ENCODE assay signal across 5 fruit fly cellular contexts in the genomic region with DNA sequence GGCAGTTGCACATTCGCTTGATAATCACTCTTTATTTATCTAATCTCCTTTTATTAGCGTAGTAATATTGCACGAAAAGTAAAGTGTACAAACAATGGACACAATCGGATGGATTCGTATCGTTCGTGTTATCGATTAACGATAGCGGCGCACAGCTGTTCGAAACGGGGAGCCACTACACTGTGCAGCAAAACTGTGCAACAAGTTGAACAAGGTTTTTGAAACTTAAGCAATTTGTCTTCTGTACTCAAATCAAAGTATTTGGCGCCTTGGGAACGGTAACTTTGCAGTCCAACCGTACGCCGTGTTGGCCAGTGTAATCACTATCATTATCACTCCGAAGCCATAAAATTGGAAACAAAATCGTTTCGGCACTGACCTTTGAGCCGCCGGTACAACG.
TF ChIP-seq lines count a peak whose summit lies in the region.

Gene Tsp3A (minus strand): TSS at position 88 of the 400 bp plus-strand sequence.
Gene Seipin (plus strand): TSS at position 149 of the 400 bp plus-strand sequence.

TF ChIP-seq in whole organism, adult, 20 proteins besides CTCF, POLR2A, EP300 and RAD21 (continued from another document):
- TF ChIP-seq CG12768 (GFP tag; optimal IDR thresholded peaks at IDR 0.05; lab: Kevin White, UChicago) = peak; percentile 97
- TF ChIP-seq bab1 (GFP tag; optimal IDR thresholded peaks at IDR 0.05; lab: Kevin White, UChicago) = peak; percentile 84
- TF ChIP-seq CG1620 (GFP tag; optimal IDR thresholded peaks at IDR 0.05; lab: Kevin White, UChicago) = peak; percentile 48

TF ChIP-seq in whole organism, embryonic, 481 proteins besides CTCF, POLR2A, EP300 and RAD21 (continued from another document and continues in another):
- TF ChIP-seq CG3726 (GFP tag; IDR thresholded peaks at IDR 0.05; lab: Robert Waterston, UW) = peak; percentile 74; the same call in 2 of the 3 replicates
- peak; percentile 60; the same call in 2 of the 4 replicates for TF ChIP-seq Dll (GFP tag; IDR thresholded peaks at IDR 0.05; lab: Robert Waterston, UW; ENCODE audit: partially characterized antibody)
- TF ChIP-seq Pdp1 (GFP tag; optimal IDR thresholded peaks at IDR 0.05; lab: Kevin White, UChicago) = peak; percentile 75 to 84
- peak; percentile 80 for TF ChIP-seq al (GFP tag; IDR thresholded peaks at IDR 0.05; lab: Robert Waterston, UW)
- TF ChIP-seq Opbp (GFP tag; IDR thresholded peaks at IDR 0.05; lab: Robert Waterston, UW; ENCODE audit: partially characterized antibody) = no peak; the same call in 2 of the 3 replicates
- TF ChIP-seq CG6813 (GFP tag; optimal IDR thresholded peaks at IDR 0.05; lab: Kevin White, UChicago) = peak; percentile 80
- peak; percentile 59 for TF ChIP-seq CG16815 (GFP tag; optimal IDR thresholded peaks at IDR 0.05; lab: Kevin White, UChicago)
- TF ChIP-seq HLH4C (GFP tag; IDR thresholded peaks at IDR 0.05; lab: Robert Waterston, UW; ENCODE audit: partially characterized antibody) = peak; percentile 67
- no peak for TF ChIP-seq Sin3A (optimal IDR thresholded peaks at IDR 0.05; lab: Kevin White, UChicago)
- no peak for TF ChIP-seq Neu2 (GFP tag; optimal IDR thresholded peaks at IDR 0.05; lab: Kevin White, UChicago; ENCODE audit: borderline replicate concordance)
- peak; percentile 85 for TF ChIP-seq gsb (GFP tag; IDR thresholded peaks at IDR 0.05; lab: Robert Waterston, UW)
- TF ChIP-seq D (optimal IDR thresholded peaks at IDR 0.05; lab: Kevin White, UChicago) = no peak
- peak; percentile 66 for TF ChIP-seq D (GFP tag; optimal IDR thresholded peaks at IDR 0.05; lab: Kevin White, UChicago)
- TF ChIP-seq CG8089 (GFP tag; optimal IDR thresholded peaks at IDR 0.05; lab: Kevin White, UChicago) = peak; percentile 60
- TF ChIP-seq CG12219 (GFP tag; optimal IDR thresholded peaks at IDR 0.05; lab: Kevin White, UChicago) = peak; percentile 83
- peak; percentile 83 for TF ChIP-seq wdn (GFP tag; IDR thresholded peaks at IDR 0.05; lab: Robert Waterston, UW)
- TF ChIP-seq Hr51 (GFP tag; optimal IDR thresholded peaks at IDR 0.05; lab: Kevin White, UChicago) = peak; percentile 68 to 83
- peak; percentile 92 for TF ChIP-seq scrt (GFP tag; optimal IDR thresholded peaks at IDR 0.05; lab: Kevin White, UChicago)
- peak; percentile 80 for TF ChIP-seq Hand (GFP tag; optimal IDR thresholded peaks at IDR 0.05; lab: Kevin White, UChicago)
- no peak for TF ChIP-seq gem (tag; optimal IDR thresholded peaks at IDR 0.05; lab: Kevin White, UChicago)
- peak; percentile 75 for TF ChIP-seq emc (GFP tag; optimal IDR thresholded peaks at IDR 0.05; lab: Kevin White, UChicago)
- peak; percentile 94 for TF ChIP-seq CG34422 (GFP tag; IDR thresholded peaks at IDR 0.05; lab: Robert Waterston, UW)
- peak; percentile 77 for TF ChIP-seq disco-r (GFP tag; optimal IDR thresholded peaks at IDR 0.05; lab: Kevin White, UChicago)
- TF ChIP-seq gcm (GFP tag; optimal IDR thresholded peaks at IDR 0.05; lab: Kevin White, UChicago) = peak; percentile 67
- peak; percentile 78 for TF ChIP-seq CG18262 (tag; optimal IDR thresholded peaks at IDR 0.05; lab: Kevin White, UChicago)
- peak; percentile 45 for TF ChIP-seq sens-2 (GFP tag; IDR thresholded peaks at IDR 0.05; lab: Robert Waterston, UW)
- TF ChIP-seq tup (GFP tag; optimal IDR thresholded peaks at IDR 0.05; lab: Kevin White, UChicago) = peak; percentile 49
- peak; percentile 91 for TF ChIP-seq CG2678 (tag; optimal IDR thresholded peaks at IDR 0.05; lab: Kevin White, UChicago)
- peak; percentile 75 for TF ChIP-seq esg (GFP tag; conservative IDR thresholded peaks at IDR 0.05; lab: Robert Waterston, UW)

TF ChIP-seq in whole organism, prepupa, 60 proteins besides CTCF, POLR2A, EP300 and RAD21 (continued from another document and continues in another):
- TF ChIP-seq Hr38 (GFP tag; optimal IDR thresholded peaks at IDR 0.05; lab: Kevin White, UChicago) = no peak
- TF ChIP-seq cyc (GFP tag; optimal IDR thresholded peaks at IDR 0.05; lab: Kevin White, UChicago) = peak; percentile 81
- TF ChIP-seq ss (GFP tag; optimal IDR thresholded peaks at IDR 0.05; lab: Kevin White, UChicago) = peak; percentile 85 to 88
- peak; percentile 45 for TF ChIP-seq fd59A (GFP tag; optimal IDR thresholded peaks at IDR 0.05; lab: Kevin White, UChicago)
- TF ChIP-seq salr (GFP tag; optimal IDR thresholded peaks at IDR 0.05; lab: Kevin White, UChicago) = peak in 1 of 2 experiments; percentile 70
- TF ChIP-seq Smox (GFP tag; optimal IDR thresholded peaks at IDR 0.05; lab: Kevin White, UChicago) = peak; percentile 82
- TF ChIP-seq CG16779 (tag; optimal IDR thresholded peaks at IDR 0.05; lab: Kevin White, UChicago) = peak; percentile 87
- peak; percentile 68 for TF ChIP-seq CG3032 (tag; optimal IDR thresholded peaks at IDR 0.05; lab: Kevin White, UChicago)
- TF ChIP-seq CG32006 (GFP tag; optimal IDR thresholded peaks at IDR 0.05; lab: Kevin White, UChicago) = peak; percentile 79
- TF ChIP-seq CG8632 (GFP tag; optimal IDR thresholded peaks at IDR 0.05; lab: Kevin White, UChicago) = peak; percentile 72
- TF ChIP-seq Gug (GFP tag; IDR thresholded peaks at IDR 0.05; lab: Robert Waterston, UW) = peak; percentile 74
- TF ChIP-seq CG6808 (GFP tag; optimal IDR thresholded peaks at IDR 0.05; lab: Kevin White, UChicago) = peak; percentile 82
- TF ChIP-seq fd85E (GFP tag; optimal IDR thresholded peaks at IDR 0.05; lab: Kevin White, UChicago) = peak; percentile 45
- TF ChIP-seq topi (GFP tag; optimal IDR thresholded peaks at IDR 0.05; lab: Kevin White, UChicago) = peak; percentile 88
- peak; percentile 82 for TF ChIP-seq CG1621 (tag; optimal IDR thresholded peaks at IDR 0.05; lab: Kevin White, UChicago)
- TF ChIP-seq Hr4 (GFP tag; optimal IDR thresholded peaks at IDR 0.05; lab: Kevin White, UChicago) = no peak
- TF ChIP-seq Lpt (GFP tag; optimal IDR thresholded peaks at IDR 0.05; lab: Kevin White, UChicago) = peak; percentile 74
- TF ChIP-seq OdsH (GFP tag; optimal IDR thresholded peaks at IDR 0.05; lab: Kevin White, UChicago) = peak; percentile 75
- no peak for TF ChIP-seq Blimp-1 (GFP tag; optimal IDR thresholded peaks at IDR 0.05; lab: Kevin White, UChicago)
- peak; percentile 81 for TF ChIP-seq Hr39 (GFP tag; optimal IDR thresholded peaks at IDR 0.05; lab: Kevin White, UChicago)
- TF ChIP-seq eg (GFP tag; IDR thresholded peaks at IDR 0.05; lab: Robert Waterston, UW) = peak; percentile 95
- TF ChIP-seq net (GFP tag; optimal IDR thresholded peaks at IDR 0.05; lab: Kevin White, UChicago) = peak; percentile 88
- peak; percentile 57 for TF ChIP-seq Eip93F (GFP tag; optimal IDR thresholded peaks at IDR 0.05; lab: Kevin White, UChicago)
- TF ChIP-seq achi (GFP tag; optimal IDR thresholded peaks at IDR 0.05; lab: Kevin White, UChicago) = peak; percentile 74
- TF ChIP-seq dac (GFP tag; optimal IDR thresholded peaks at IDR 0.05; lab: Kevin White, UChicago) = peak; percentile 74
- peak; percentile 76 for TF ChIP-seq spab (GFP tag; optimal IDR thresholded peaks at IDR 0.05; lab: Kevin White, UChicago)
- TF ChIP-seq CG10631 (GFP tag; optimal IDR thresholded peaks at IDR 0.05; lab: Kevin White, UChicago) = no peak
- peak; percentile 75 for TF ChIP-seq CG11762 (GFP tag; optimal IDR thresholded peaks at IDR 0.05; lab: Kevin White, UChicago; ENCODE audit: insufficient read depth)
- peak; percentile 81 for TF ChIP-seq CG6792 (GFP tag; optimal IDR thresholded peaks at IDR 0.05; lab: Kevin White, UChicago)
- TF ChIP-seq CG3919 (GFP tag; optimal IDR thresholded peaks at IDR 0.05; lab: Kevin White, UChicago) = peak; percentile 87
- TF ChIP-seq CG6163 (GFP tag; IDR thresholded peaks at IDR 0.05; lab: Robert Waterston, UW) = peak; percentile 94

TF ChIP-seq in whole organism, pupa, 21 proteins besides CTCF, POLR2A, EP300 and RAD21 (continued from another document):
- peak; percentile 57 for TF ChIP-seq CG9948 (tag; optimal IDR thresholded peaks at IDR 0.05; lab: Kevin White, UChicago)
- no peak for TF ChIP-seq D1 (tag; optimal IDR thresholded peaks at IDR 0.05; lab: Kevin White, UChicago)
TF ChIP-seq in whole organism, pupa: peak in this region for 18.

TF ChIP-seq in whole organism, wandering third instar larva, 38 proteins besides CTCF, POLR2A, EP300 and RAD21 (continued from another document):
- TF ChIP-seq ey (GFP tag; optimal IDR thresholded peaks at IDR 0.05; lab: Kevin White, UChicago) (peak; percentile 86), psq (GFP tag; optimal IDR thresholded peaks at IDR 0.05; lab: Kevin White, UChicago) (peak; percentile 77), Myc (optimal IDR thresholded peaks at IDR 0.05; lab: Kevin White, UChicago) (no peak), lola (GFP tag; optimal IDR thresholded peaks at IDR 0.05; lab: Kevin White, UChicago) (no peak), OdsH (GFP tag; optimal IDR thresholded peaks at IDR 0.05; lab: Kevin White, UChicago) (peak; percentile 84), tai (GFP tag; optimal IDR thresholded peaks at IDR 0.05; lab: Kevin White, UChicago) (no peak), GATAd (GFP tag; optimal IDR thresholded peaks at IDR 0.05; lab: Kevin White, UChicago) (no peak), HLH106 (tag; optimal IDR thresholded peaks at IDR 0.05; lab: Kevin White, UChicago) (peak; percentile 82), Hr83 (GFP tag; optimal IDR thresholded peaks at IDR 0.05; lab: Kevin White, UChicago; ENCODE audit: poor library complexity, severe bottlenecking) (peak; percentile 52), h (GFP tag; optimal IDR thresholded peaks at IDR 0.05; lab: Kevin White, UChicago) (peak; percentile 90), Mio (GFP tag; optimal IDR thresholded peaks at IDR 0.05; lab: Kevin White, UChicago) (peak; percentile 70), CG32264 (GFP tag; optimal IDR thresholded peaks at IDR 0.05; lab: Kevin White, UChicago) (peak; percentile 62), Abd-B (GFP tag; optimal IDR thresholded peaks at IDR 0.05; lab: Kevin White, UChicago) (no peak), CG9705 (GFP tag; optimal IDR thresholded peaks at IDR 0.05; lab: Kevin White, UChicago) (peak; percentile 45), fru (GFP tag; optimal IDR thresholded peaks at IDR 0.05; lab: Kevin White, UChicago) (peak; percentile 89), Dif (GFP tag; optimal IDR thresholded peaks at IDR 0.05; lab: Kevin White, UChicago; ENCODE audit: partially characterized antibody) (no peak), Jra (GFP tag; optimal IDR thresholded peaks at IDR 0.05; lab: Kevin White, UChicago) (no peak), sv (GFP tag; optimal IDR thresholded peaks at IDR 0.05; lab: Kevin White, UChicago) (peak; percentile 62)
